Worm (Caenorhabditis elegans) whole organism, early embryonic: Measurements from ENCODE around the gene rskd-1.

ENCODE experiments used
- B0310.2 ChIP-seq: sonication (generic microtip); optimal IDR thresholded peaks from 2 replicates; lab custom pipeline; 2016; ENCODE audit warnings: mild to moderate bottlenecking, missing genetic modification characterization, missing compliant biosample characterization
- F13C5.2 ChIP-seq: sonication (generic microtip); optimal IDR thresholded peaks from 2 replicates; lab custom pipeline; 2017; ENCODE audit warnings: mild to moderate bottlenecking, missing genetic modification characterization, inconsistent platforms, missing compliant biosample characterization
- aly-1 ChIP-seq: sonication (generic microtip); optimal IDR thresholded peaks from 2 replicates; lab custom pipeline; 2016; ENCODE audit warnings: missing genetic modification characterization, missing compliant biosample characterization
- ama-1 ChIP-seq: fragments of 150-350 bp; optimal IDR thresholded peaks from 2 replicates; lab custom pipeline; 2014
- ceh-13 ChIP-seq: fragments of 200-800 bp; sonication (Bioruptor generic); optimal IDR thresholded peaks from 2 replicates; lab custom pipeline; 2018; ENCODE audit warnings: mild to moderate bottlenecking, missing genetic modification characterization, missing compliant biosample characterization
- ceh-36 ChIP-seq: sonication (generic microtip); optimal IDR thresholded peaks from 2 replicates; lab custom pipeline; 2016; ENCODE audit warnings: missing genetic modification characterization, inconsistent platforms, missing compliant biosample characterization
- ets-7 ChIP-seq: sonication (generic microtip); optimal IDR thresholded peaks from 2 replicates; lab custom pipeline; 2016; ENCODE audit warnings: missing genotype, missing genetic modification characterization, missing compliant biosample characterization
- flt-1 ChIP-seq: fragments of 200-800 bp; sonication (Bioruptor generic); IDR thresholded peaks from 2 replicates; pipeline ENCODE4 v1.3.6; 2022; ENCODE audit warnings: missing genetic modification characterization, missing compliant biosample characterization
- hmbx-1 ChIP-seq: sonication (generic microtip); optimal IDR thresholded peaks from 2 replicates; lab custom pipeline; 2016; ENCODE audit warnings: mild to moderate bottlenecking, missing genetic modification characterization, missing compliant biosample characterization
- hmg-4 ChIP-seq: fragments of 200-800 bp; sonication (Bioruptor generic); optimal IDR thresholded peaks from 2 replicates; lab custom pipeline; 2018; ENCODE audit warnings: mild to moderate bottlenecking, missing genetic modification characterization, missing compliant biosample characterization
- hnd-1 ChIP-seq: sonication (generic microtip); optimal IDR thresholded peaks from 2 replicates; lab custom pipeline; 2016; ENCODE audit warnings: missing genetic modification characterization, missing compliant biosample characterization
- pes-1 ChIP-seq: fragments of 200-800 bp; sonication (Bioruptor generic); IDR thresholded peaks from 2 replicates; pipeline ENCODE4 v1.3.6; 2022; ENCODE audit warnings: missing genetic modification reagents, missing genetic modification characterization, missing compliant biosample characterization
- scrt-1 ChIP-seq: fragments of 200-800 bp; sonication (Bioruptor generic); IDR thresholded peaks from 2 replicates; pipeline ENCODE4 v1.3.6; 2022; ENCODE audit warnings: missing genetic modification characterization, missing compliant biosample characterization
- sea-1 ChIP-seq: fragments of 200-800 bp; sonication (Bioruptor generic); conservative IDR thresholded peaks from 2 replicates; pipeline ENCODE4 v1.3.6; 2022; ENCODE audit warnings: missing genetic modification characterization, missing compliant biosample characterization
- tbx-11 ChIP-seq: fragments of 200-800 bp; sonication (Bioruptor generic); IDR thresholded peaks from 2 replicates; pipeline ENCODE4 v1.3.6; 2022; ENCODE audit warnings: missing genetic modification characterization, missing compliant biosample characterization
- tbx-37 ChIP-seq: fragments of 200-800 bp; sonication (Bioruptor generic); conservative IDR thresholded peaks from 2 replicates; pipeline ENCODE4 v1.3.6; 2022; ENCODE audit warnings: missing genetic modification reagents, missing genetic modification characterization, missing compliant biosample characterization
- tra-4 ChIP-seq: sonication (generic microtip); optimal IDR thresholded peaks from 2 replicates; lab custom pipeline; 2017; ENCODE audit warnings: missing genetic modification characterization, missing compliant biosample characterization

The rskd-1 gene

ce11 chrV:12317894-12318553 lies 29.6 kb upstream of the rskd-1 start, which contains the start of the genes R04F11.5 and R04F11.2:
Gene R04F11.5, minus strand, starts transcription at chrV:12318019.
Gene R04F11.2, plus strand, starts transcription at chrV:12318381.
- TF ChIP-seq pes-1 (GFP tag; lab: Robert Waterston, UW) (0 out of 2 replicates have a peak, but pooled peaks have one; percentile 31), F13C5.2 (tag; lab: Kevin White, UChicago) (peak; percentile 15), ceh-36 (tag; lab: Kevin White, UChicago) (no peak), sea-1 (GFP tag; lab: Robert Waterston, UW) (no peak)

- no peak for TF ChIP-seq sea-1 (GFP tag; lab: Robert Waterston, UW)
- TF ChIP-seq pes-1 (GFP tag; lab: Robert Waterston, UW): no peak
- TF ChIP-seq ceh-13 (GFP tag; lab: Kevin White, UChicago): no peak
- no peak for TF ChIP-seq tra-4
- no peak for TF ChIP-seq scrt-1 (GFP tag; lab: Robert Waterston, UW)
Measured at ce11 chrV:12317080-12317479, 28.7 kb upstream of the rskd-1 start, which contains the start of gene R04F11.3. Gene R04F11.3, minus strand, starts transcription at chrV:12317180.

ce11 chrV:12316076-12316475 lies 27.7 kb upstream of the rskd-1 start:
- no peak for TF ChIP-seq scrt-1 (GFP tag; lab: Robert Waterston, UW)
- no peak for TF ChIP-seq tbx-11 (GFP tag; lab: Robert Waterston, UW)
- TF ChIP-seq pes-1 (GFP tag; lab: Robert Waterston, UW): no peak
- TF ChIP-seq ceh-36 (tag; lab: Kevin White, UChicago): no peak
- TF ChIP-seq ceh-13 (GFP tag; lab: Kevin White, UChicago): no peak
- no peak for TF ChIP-seq tbx-37 (GFP tag; lab: Robert Waterston, UW)
- no peak for TF ChIP-seq F13C5.2 (tag; lab: Kevin White, UChicago)
- no peak for TF ChIP-seq sea-1 (GFP tag; lab: Robert Waterston, UW)
- no peak for TF ChIP-seq hmg-4 (GFP tag; lab: Kevin White, UChicago)
- TF ChIP-seq hnd-1 (tag; lab: Kevin White, UChicago): no peak
- TF ChIP-seq ama-1 (lab: Kevin White, UChicago): no peak

ce11 chrV:12314413-12314812 lies 26.0 kb upstream of the rskd-1 start:
- no peak for TF ChIP-seq tbx-11 (GFP tag; lab: Robert Waterston, UW)

ce11 chrV:12310256-12310655 lies 21.8 kb upstream of the rskd-1 start, which contains the start of gene hpo-30:
Gene hpo-30, minus strand, starts transcription at chrV:12310356.
- TF ChIP-seq ceh-36 (tag; lab: Kevin White, UChicago): no peak
- TF ChIP-seq hmbx-1 (tag; lab: Kevin White, UChicago): no peak
- no peak for TF ChIP-seq sea-1 (GFP tag; lab: Robert Waterston, UW)
- TF ChIP-seq scrt-1 (GFP tag; lab: Robert Waterston, UW): no peak
- no peak for TF ChIP-seq tbx-37 (GFP tag; lab: Robert Waterston, UW)
- TF ChIP-seq flt-1 (GFP tag; lab: Robert Waterston, UW): no peak
- TF ChIP-seq B0310.2 (tag; lab: Kevin White, UChicago): no peak
- no peak for TF ChIP-seq tra-4
- TF ChIP-seq ceh-13 (GFP tag; lab: Kevin White, UChicago): no peak

ce11 chrV:12307011-12307540 lies 18.7 kb upstream of the rskd-1 start, which contains the start of gene srg-45:
Gene srg-45, plus strand, starts transcription at chrV:12307490.
- no peak for TF ChIP-seq ceh-36 (tag; lab: Kevin White, UChicago)
- no peak for TF ChIP-seq flt-1 (GFP tag; lab: Robert Waterston, UW)
- no peak for TF ChIP-seq tra-4
- no peak for TF ChIP-seq tbx-37 (GFP tag; lab: Robert Waterston, UW)
- no peak for TF ChIP-seq ets-7 (tag; lab: Kevin White, UChicago)
- TF ChIP-seq sea-1 (GFP tag; lab: Robert Waterston, UW): no peak
- no peak for TF ChIP-seq ama-1 (lab: Kevin White, UChicago)
- no peak for TF ChIP-seq hmg-4 (GFP tag; lab: Kevin White, UChicago)
- no peak for TF ChIP-seq ceh-13 (GFP tag; lab: Kevin White, UChicago)
- TF ChIP-seq hmbx-1 (tag; lab: Kevin White, UChicago): no peak

- TF ChIP-seq flt-1 (GFP tag; lab: Robert Waterston, UW): no peak
- no peak for TF ChIP-seq ets-7 (tag; lab: Kevin White, UChicago)
- TF ChIP-seq ceh-13 (GFP tag; lab: Kevin White, UChicago): no peak
- no peak for TF ChIP-seq ceh-36 (tag; lab: Kevin White, UChicago)
- TF ChIP-seq sea-1 (GFP tag; lab: Robert Waterston, UW): no peak
- TF ChIP-seq tra-4: no peak
- no peak for TF ChIP-seq tbx-11 (GFP tag; lab: Robert Waterston, UW)
- TF ChIP-seq hnd-1 (tag; lab: Kevin White, UChicago): no peak
- TF ChIP-seq ama-1 (lab: Kevin White, UChicago): no peak
- no peak for TF ChIP-seq hmg-4 (GFP tag; lab: Kevin White, UChicago)
- TF ChIP-seq hmbx-1 (tag; lab: Kevin White, UChicago): no peak
- no peak for TF ChIP-seq tbx-37 (GFP tag; lab: Robert Waterston, UW)
- no peak for TF ChIP-seq B0310.2 (tag; lab: Kevin White, UChicago)
- no peak for TF ChIP-seq scrt-1 (GFP tag; lab: Robert Waterston, UW)
- TF ChIP-seq pes-1 (GFP tag; lab: Robert Waterston, UW): no peak
- no peak for TF ChIP-seq F13C5.2 (tag; lab: Kevin White, UChicago)
- no peak for TF ChIP-seq aly-1 (tag; lab: Kevin White, UChicago)
Measured at ce11 chrV:12305677-12306076, 17.3 kb upstream of the rskd-1 start.
